Worm (Caenorhabditis elegans) whole organism, dauer: ENCODE results near the gene Y55F3BR.1.
"Not testable (repeated sequence)": the region's sequence is repeated elsewhere in the genome, so short reads cannot be mapped to it uniquely, and the experiment has no call there.

Experiments used
- unc-62 ChIP-seq: sonication (generic microtip); optimal IDR thresholded peaks from 2 replicates; lab custom pipeline; 2017; ENCODE audit warnings: missing biosample characterization, missing genetic modification reagents, missing genetic modification characterization

Gene Y55F3BR.1

ce11 chrIV:856038-856437, 18.6 kb upstream of the Y55F3BR.1 start:
- no peak for TF ChIP-seq unc-62 (GFP tag; lab: Kevin White, UChicago)

- TF ChIP-seq unc-62 (GFP tag; lab: Kevin White, UChicago) = no peak
Measured at ce11 chrIV:858630-859029, 16.0 kb upstream of the Y55F3BR.1 start, which contains the start of gene Y55F3BR.2. Y55F3BR.2 (plus strand) TSS chrIV:858930.

DNA sequence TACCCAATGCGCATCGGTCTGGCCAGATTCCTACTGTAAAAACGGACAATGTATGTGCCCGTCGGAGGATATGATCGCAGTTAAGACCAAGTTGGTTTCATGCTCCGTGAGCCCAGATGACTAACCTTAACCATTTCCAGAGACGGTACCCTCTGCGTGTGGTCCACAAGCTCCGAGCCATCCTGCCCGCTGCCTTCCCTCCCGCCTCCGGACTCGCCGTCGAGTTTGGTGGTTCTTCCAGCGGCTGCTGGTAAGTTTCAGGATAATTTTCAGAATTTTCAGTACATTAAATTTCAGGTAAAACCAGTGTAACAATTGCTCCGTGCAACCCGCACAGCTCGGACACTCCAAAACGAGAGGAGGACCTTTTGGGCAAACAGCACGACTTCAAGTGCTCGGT, 13.8 kb upstream of the Y55F3BR.1 start:
- TF ChIP-seq unc-62 (GFP tag; lab: Kevin White, UChicago) = no peak

ce11 chrIV:866828-867270, 7.7 kb upstream of the Y55F3BR.1 start:
- no peak for TF ChIP-seq unc-62 (GFP tag; lab: Kevin White, UChicago)

ce11 chrIV:868723-869122, 5.9 kb upstream of the Y55F3BR.1 start:
- TF ChIP-seq unc-62 (GFP tag; lab: Kevin White, UChicago) = no peak

- no peak for TF ChIP-seq unc-62 (GFP tag; lab: Kevin White, UChicago)
Measured at ce11 chrIV:873174-873788, 1.3 kb upstream of the Y55F3BR.1 start.

DNA sequence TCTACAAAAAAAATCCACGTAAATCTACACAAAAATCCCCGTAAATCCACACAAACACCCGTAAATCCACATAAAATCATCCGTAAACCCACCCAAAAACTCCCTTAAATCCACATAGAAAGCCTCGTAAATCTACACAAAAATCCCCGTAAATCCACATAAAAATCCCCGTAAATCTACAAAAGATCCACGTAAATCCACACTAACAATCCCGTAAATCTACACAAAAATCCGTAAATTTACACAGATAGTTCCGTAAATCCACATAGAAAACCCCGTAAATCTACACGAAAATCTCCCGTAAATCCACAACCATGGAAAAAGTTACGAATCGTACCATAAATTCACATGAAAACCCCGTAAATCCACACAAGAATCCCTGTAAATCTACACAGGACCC, 4.0 kb downstream of the Y55F3BR.1 start:
- TF ChIP-seq unc-62 (GFP tag; lab: Kevin White, UChicago) = no peak

DNA sequence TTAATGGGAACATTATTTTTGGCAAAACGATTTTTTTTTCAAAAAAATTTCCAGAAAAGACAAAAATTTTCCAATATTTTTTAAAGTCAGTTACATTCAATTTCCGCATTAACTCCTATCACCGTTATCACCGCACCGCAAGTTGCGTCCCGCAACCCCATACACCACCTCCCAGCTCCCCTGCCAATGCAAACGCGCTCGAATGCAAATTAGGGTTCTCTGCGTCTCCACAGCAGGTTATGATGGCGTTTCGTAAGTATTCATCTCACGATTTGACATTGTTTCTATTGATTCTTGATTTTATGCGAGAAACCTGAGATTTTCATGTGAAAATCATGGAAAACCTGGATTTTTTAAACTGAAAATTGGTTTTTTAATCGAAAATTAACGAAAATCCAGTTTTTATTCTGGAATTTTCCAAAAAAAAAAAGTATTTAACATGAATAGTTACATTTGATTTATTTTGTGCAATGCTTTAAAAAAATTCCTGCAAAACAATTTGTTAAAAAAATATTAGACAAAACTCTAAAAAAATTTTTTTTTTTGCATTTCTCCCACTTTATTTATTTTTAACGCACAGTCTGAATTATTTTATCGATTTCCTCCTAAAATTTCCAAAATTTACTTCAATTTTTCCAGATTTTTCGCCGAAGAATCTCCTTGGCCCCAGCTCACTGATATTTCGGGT, 10.3 kb downstream of the Y55F3BR.1 start, which contains the start of gene mak-2:
mak-2 (plus strand) TSS at position 638 of the 688 bp plus-strand sequence.
- TF ChIP-seq unc-62 (GFP tag; lab: Kevin White, UChicago) = no peak

ce11 chrIV:904963-905362, 30.4 kb downstream of the Y55F3BR.1 start, which contains the start of gene fbxc-12:
fbxc-12 (plus strand) TSS chrIV:905263.
- not testable (repeated sequence) for TF ChIP-seq unc-62 (GFP tag; lab: Kevin White, UChicago)

- TF ChIP-seq unc-62 (GFP tag; lab: Kevin White, UChicago) = no peak
Measured at ce11 chrIV:914856-915255, 40.3 kb downstream of the Y55F3BR.1 start.

- TF ChIP-seq unc-62 (GFP tag; lab: Kevin White, UChicago) = no peak
Measured at ce11 chrIV:917640-918039, 43.0 kb downstream of the Y55F3BR.1 start.

DNA sequence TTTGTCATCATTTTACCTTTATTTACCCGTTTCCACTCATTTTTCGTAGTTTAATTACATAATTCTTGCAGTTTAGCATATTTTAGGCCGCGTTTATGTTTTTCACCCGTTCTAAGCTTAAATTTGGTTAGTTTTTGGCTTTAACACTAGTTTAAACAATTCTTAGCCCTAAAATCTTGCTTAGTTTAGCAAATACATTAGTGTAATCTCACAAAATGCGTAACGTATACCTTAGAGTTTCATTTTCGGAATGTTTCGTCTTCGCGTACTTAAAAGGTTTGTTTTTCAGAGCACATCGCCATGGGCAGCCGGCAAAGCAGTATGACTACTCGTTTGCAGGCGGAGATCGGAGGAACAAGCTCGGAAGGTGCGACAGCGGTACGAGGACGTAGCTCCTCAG, 45.1 kb downstream of the Y55F3BR.1 start, which contains the start of gene F58H7.5:
F58H7.5 (plus strand) TSS at position 301 of the 400 bp plus-strand sequence.
- no peak for TF ChIP-seq unc-62 (GFP tag; lab: Kevin White, UChicago)

- no peak for TF ChIP-seq unc-62 (GFP tag; lab: Kevin White, UChicago)
Measured at ce11 chrIV:924323-924932, 49.8 kb downstream of the Y55F3BR.1 start, which contains the start of gene lgc-30. lgc-30 (plus strand) TSS chrIV:924882.

DNA sequence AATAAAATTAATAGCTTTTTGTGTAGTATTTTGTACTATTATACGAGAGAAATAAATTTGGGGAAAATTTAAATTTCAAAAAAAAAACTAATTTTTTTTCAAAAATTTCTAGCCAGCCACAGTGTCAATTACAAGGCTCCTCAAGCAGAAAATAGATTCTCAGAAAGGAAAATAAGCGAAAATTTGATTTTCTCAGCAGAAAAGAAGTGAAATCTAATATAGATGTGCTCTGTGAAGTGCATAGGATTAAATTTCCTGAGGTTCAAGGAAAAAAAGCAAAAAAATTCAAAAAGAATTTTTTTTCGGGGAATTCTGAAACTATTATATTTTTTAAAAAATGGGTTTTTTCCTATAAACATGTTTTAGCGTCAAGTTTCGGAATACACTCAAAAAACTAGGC, 52.9 kb downstream of the Y55F3BR.1 start:
- no peak for TF ChIP-seq unc-62 (GFP tag; lab: Kevin White, UChicago)
